Worm (Caenorhabditis elegans) whole organism, L4 larva: ENCODE results near the gene sel-7.

Experiments
- F26F4.8 ChIP-seq: fragments of 200-800 bp; sonication (Bioruptor generic); conservative IDR thresholded peaks from 2 replicates; pipeline ENCODE4 v1.3.6; 2022; ENCODE audit warnings: missing genetic modification characterization, missing compliant biosample characterization
- F49E8.2 ChIP-seq: sonication (generic microtip); optimal IDR thresholded peaks from 2 replicates; lab custom pipeline; 2016; ENCODE audit warnings: missing compliant biosample characterization, mild to moderate bottlenecking, missing genetic modification characterization, borderline replicate concordance
- R02D3.7 ChIP-seq: fragments of 150-350 bp; sonication (generic microtip); optimal IDR thresholded peaks from 3 replicates; lab custom pipeline; 2014; ENCODE audit warnings: missing biosample characterization, missing genetic modification characterization
- Y105C5A.15 ChIP-seq: fragments of 200-800 bp; sonication (Bioruptor generic); IDR thresholded peaks from 2 replicates; pipeline ENCODE4 v1.3.6; 2022; ENCODE audit warnings: missing genetic modification characterization, missing compliant biosample characterization
- Y75B8A.6 ChIP-seq: fragments of 200-800 bp; sonication (Bioruptor generic); IDR thresholded peaks from 2 replicates; pipeline ENCODE4 v1.3.6; 2022; ENCODE audit warnings: missing genetic modification reagents, missing genetic modification characterization, missing compliant biosample characterization
- ZK337.2 ChIP-seq: fragments of 200-800 bp; sonication (Bioruptor generic); IDR thresholded peaks from 2 replicates; pipeline ENCODE4 v1.3.6; 2022; ENCODE audit warnings: missing genetic modification reagents, missing genetic modification characterization, missing compliant biosample characterization
- aha-1 ChIP-seq: fragments of 150-350 bp; peaks from one replicate; lab custom pipeline; 2014; ENCODE audit warnings: missing biosample characterization, missing genetic modification characterization
- aly-2 ChIP-seq: sonication (generic microtip); optimal IDR thresholded peaks from 2 replicates; lab custom pipeline; 2018; ENCODE audit warnings: missing biosample characterization, missing genetic modification characterization
- arid-1 ChIP-seq: fragments of 200-800 bp; sonication (Bioruptor generic); conservative IDR thresholded peaks from 2 replicates; pipeline ENCODE4 v1.3.6; 2022; ENCODE audit warnings: missing genetic modification reagents, missing genetic modification characterization, missing compliant biosample characterization
- ceh-44 ChIP-seq: fragments of 200-800 bp; sonication (Bioruptor generic); IDR thresholded peaks from 2 replicates; pipeline ENCODE4 v1.3.6; 2022; ENCODE audit warnings: missing genetic modification reagents, missing genetic modification characterization, missing compliant biosample characterization
- ceh-82 ChIP-seq: sonication (generic microtip); optimal IDR thresholded peaks from 2 replicates; lab custom pipeline; 2017; ENCODE audit warnings: missing biosample characterization, missing genetic modification characterization
- cey-2 ChIP-seq: sonication (generic microtip); optimal IDR thresholded peaks from 3 replicates; lab custom pipeline; 2017; ENCODE audit warnings: missing genetic modification characterization, mild to moderate bottlenecking, missing compliant biosample characterization, antibody characterized with exemption, borderline replicate concordance; ENCODE audit not compliant: insufficient read depth
- ctbp-1 ChIP-seq: fragments of 200-800 bp; sonication (Bioruptor generic); IDR thresholded peaks from 2 replicates; pipeline ENCODE4 v1.3.6; 2022; ENCODE audit warnings: missing genetic modification reagents, missing genetic modification characterization, missing compliant biosample characterization
- dmd-6 ChIP-seq: fragments of 200-800 bp; sonication (Bioruptor generic); IDR thresholded peaks from 2 replicates; pipeline ENCODE4 v1.3.6; 2022; ENCODE audit warnings: missing genetic modification reagents, missing genetic modification characterization, missing compliant biosample characterization
- dmd-8 ChIP-seq: fragments of 200-800 bp; sonication (Bioruptor generic); IDR thresholded peaks from 2 replicates; pipeline ENCODE4 v1.3.6; 2022; ENCODE audit warnings: missing genetic modification characterization, missing compliant biosample characterization
- dve-1 ChIP-seq: sonication (generic microtip); optimal IDR thresholded peaks from 2 replicates; lab custom pipeline; 2017; ENCODE audit warnings: antibody characterized with exemption, mild to moderate bottlenecking, missing genetic modification characterization, missing compliant biosample characterization; ENCODE audit not compliant: insufficient read depth
- egl-27 ChIP-seq: sonication (generic microtip); optimal IDR thresholded peaks from 3 replicates; lab custom pipeline; 2017; ENCODE audit warnings: missing biosample characterization, missing genetic modification reagents, missing genetic modification characterization
- gei-8 ChIP-seq: fragments of 200-800 bp; sonication (Bioruptor generic); optimal IDR thresholded peaks from 2 replicates; lab custom pipeline; 2018; ENCODE audit warnings: mild to moderate bottlenecking, missing genetic modification characterization, missing compliant biosample characterization
- hlh-11 ChIP-seq: fragments of 200-800 bp; sonication (Bioruptor generic); optimal IDR thresholded peaks from 2 replicates; lab custom pipeline; 2018; ENCODE audit warnings: mild to moderate bottlenecking, missing genetic modification characterization, missing compliant biosample characterization
- hlh-30 ChIP-seq: sonication (generic microtip); optimal IDR thresholded peaks from 2 replicates; lab custom pipeline; 2017; ENCODE audit warnings: antibody characterized with exemption, mild to moderate bottlenecking, missing genetic modification characterization, missing compliant biosample characterization; ENCODE audit not compliant: insufficient read depth
- jun-1 ChIP-seq: fragments of 150-350 bp; optimal IDR thresholded peaks from 2 replicates; lab custom pipeline; 2014; ENCODE audit warnings: missing biosample characterization, missing genetic modification reagents, missing genetic modification characterization
- lin-39 ChIP-seq: fragments of 150-350 bp; optimal IDR thresholded peaks from 2 replicates; lab custom pipeline; 2014; ENCODE audit warnings: missing biosample characterization, missing genetic modification reagents, missing genetic modification characterization
- madf-5 ChIP-seq, 2 experiments: fragments of 200-800 bp; sonication (Bioruptor generic); IDR thresholded peaks; 2 replicates each; pipeline ENCODE4 v1.3.6; 2022; ENCODE audit warnings: missing compliant biosample characterization in 2 of 2, missing genetic modification characterization in 2 of 2
- mep-1 ChIP-seq: fragments of 150-350 bp; sonication (generic microtip); optimal IDR thresholded peaks from 3 replicates; lab custom pipeline; 2014; ENCODE audit warnings: missing biosample characterization, missing genetic modification characterization
- mxl-2 ChIP-seq: fragments of 200-800 bp; sonication (Bioruptor generic); conservative IDR thresholded peaks from 2 replicates; pipeline ENCODE4 v1.3.6; 2022; ENCODE audit warnings: missing genetic modification reagents, missing genetic modification characterization, missing compliant biosample characterization
- nhr-41 ChIP-seq: fragments of 200-800 bp; sonication (Bioruptor generic); IDR thresholded peaks from 2 replicates; pipeline ENCODE4 v1.3.6; 2022; ENCODE audit warnings: missing genetic modification reagents, missing genetic modification characterization, missing compliant biosample characterization
- nhr-42 ChIP-seq: fragments of 200-800 bp; sonication (Bioruptor generic); IDR thresholded peaks from 2 replicates; pipeline ENCODE4 v1.3.6; 2022; ENCODE audit warnings: missing genetic modification characterization, missing compliant biosample characterization
- nhr-48 ChIP-seq: sonication (generic microtip); optimal IDR thresholded peaks from 2 replicates; lab custom pipeline; 2016; ENCODE audit warnings: mild to moderate bottlenecking, missing genetic modification characterization, missing compliant biosample characterization
- nhr-6 ChIP-seq: fragments of 150-350 bp; optimal IDR thresholded peaks from 2 replicates; lab custom pipeline; 2014; ENCODE audit warnings: missing biosample characterization, missing genetic modification characterization
- nhr-77 ChIP-seq: fragments of 150-350 bp; optimal IDR thresholded peaks from 2 replicates; lab custom pipeline; 2014; ENCODE audit warnings: missing biosample characterization, missing genetic modification characterization
- pha-4 ChIP-seq, 2 experiments: fragments of 150-350 bp in 1 of 2; fragments of 200-800 bp in 1 of 2; sonication (Bioruptor generic) in 1 of 2; IDR thresholded peaks in 1 of 2; optimal IDR thresholded peaks in 1 of 2; 2 replicates each; pipeline versions ENCODE4 v1.3.6 to Lab custom; 2014 to 2022; ENCODE audit warnings: missing genetic modification characterization in 2 of 2, missing genetic modification reagents in 2 of 2, missing biosample characterization in 1 of 2, missing compliant biosample characterization in 1 of 2
- spr-1 ChIP-seq: sonication (generic microtip); optimal IDR thresholded peaks from 2 replicates; lab custom pipeline; 2016; ENCODE audit warnings: mild to moderate bottlenecking, missing genetic modification characterization, missing compliant biosample characterization
- tag-97 ChIP-seq: fragments of 200-800 bp; sonication (Bioruptor generic); IDR thresholded peaks from 2 replicates; pipeline ENCODE4 v1.3.6; 2022; ENCODE audit warnings: missing genetic modification characterization, missing compliant biosample characterization
- tra-1 ChIP-seq: fragments of 200-800 bp; sonication (Bioruptor generic); IDR thresholded peaks from 2 replicates; pipeline ENCODE4 v1.3.6; 2022; ENCODE audit warnings: missing genetic modification reagents, missing genetic modification characterization, missing compliant biosample characterization

Gene sel-7

ce11 chrX:14340381-14340780 is at the start of gene sel-7:
sel-7 (minus strand) TSS chrX:14340481.
- TF ChIP-seq ctbp-1 (GFP tag; lab: Robert Waterston, UW) (no peak), egl-27 (no peak), ceh-82 (tag; lab: Kevin White, UChicago) (no peak), F49E8.2 (tag; lab: Kevin White, UChicago) (no peak), gei-8 (GFP tag; lab: Kevin White, UChicago) (no peak), mxl-2 (GFP tag; lab: Robert Waterston, UW) (no peak), mep-1 (no peak), lin-39 (tag; lab: Kevin White, UChicago) (no peak), F26F4.8 (GFP tag; lab: Robert Waterston, UW) (no peak), hlh-11 (tag; lab: Kevin White, UChicago) (no peak), hlh-30 (no peak), nhr-48 (no peak), tra-1 (GFP tag; lab: Robert Waterston, UW) (no peak), nhr-6 (tag; lab: Kevin White, UChicago) (no peak)

- 0 out of 2 replicates have a peak, but pooled peaks have one; percentile 57 for TF ChIP-seq F26F4.8 (GFP tag; lab: Robert Waterston, UW)
These were observed 47.5 kb upstream of the sel-7 start for ce11 chrX:14387752-14388151.

- TF ChIP-seq Y75B8A.6 (GFP tag; lab: Robert Waterston, UW) = 0 out of 2 replicates have a peak, but pooled peaks have one; percentile 17
- TF ChIP-seq Y105C5A.15 (GFP tag; lab: Robert Waterston, UW) = peak; percentile 49; the same call in 1 of the 2 replicates
- 0 out of 2 replicates have a peak, but pooled peaks have one; percentile 55 for TF ChIP-seq mxl-2 (GFP tag; lab: Robert Waterston, UW)
- TF ChIP-seq dmd-8 (GFP tag; lab: Robert Waterston, UW) = peak; percentile 63; the same call in 1 of the 2 replicates
- TF ChIP-seq madf-5 (GFP tag; IDR thresholded peaks at IDR 0.05; lab: Robert Waterston, UW) = peak in 1 of 2 experiments; percentile 83; a peak in 1 of 4 replicates
These were observed 46.4 kb upstream of the sel-7 start for ce11 chrX:14386670-14387069.

- TF ChIP-seq tag-97 (GFP tag; lab: Robert Waterston, UW) (no peak), cey-2 (tag; lab: Kevin White, UChicago) (no peak), R02D3.7 (tag; lab: Kevin White, UChicago) (no peak), arid-1 (GFP tag; lab: Robert Waterston, UW) (no peak)
These were observed 42.7 kb upstream of the sel-7 start, which contains the start of gene Y60A9.3 for ce11 chrX:14382951-14383350. Y60A9.3 (plus strand) TSS chrX:14383251.

ce11 chrX:14377169-14377568 is 36.9 kb upstream of the sel-7 start, which contains the start of gene Y60A9A.1:
Y60A9A.1 (minus strand) TSS chrX:14377269.
- TF ChIP-seq pha-4 (GFP tag; IDR thresholded peaks at IDR 0.05; lab: Robert Waterston, UW) = no peak
- TF ChIP-seq pha-4 (tag; optimal IDR thresholded peaks at IDR 0.05; lab: Kevin White, UChicago) = no peak
- no peak for TF ChIP-seq mxl-2 (GFP tag; lab: Robert Waterston, UW)
- no peak for TF ChIP-seq nhr-41 (GFP tag; lab: Robert Waterston, UW)
- no peak for TF ChIP-seq dmd-6 (GFP tag; lab: Robert Waterston, UW)
- no peak for TF ChIP-seq ceh-44 (GFP tag; lab: Robert Waterston, UW)
- TF ChIP-seq spr-1 = no peak
- TF ChIP-seq ZK337.2 = no peak
- TF ChIP-seq aly-2 (tag; lab: Kevin White, UChicago) = no peak
- TF ChIP-seq tra-1 (GFP tag; lab: Robert Waterston, UW) = no peak

- TF ChIP-seq nhr-41 (GFP tag; lab: Robert Waterston, UW) (no peak), dve-1 (tag; lab: Kevin White, UChicago) (no peak), nhr-77 (tag; lab: Kevin White, UChicago) (no peak), jun-1 (no peak), aha-1 (peak; percentile 23), nhr-42 (no peak), dmd-6 (GFP tag; lab: Robert Waterston, UW) (no peak)
- TF ChIP-seq, all 104 proteins: peak for 1
These were observed 30.0 kb upstream of the sel-7 start, which contains the start of gene irk-3 for ce11 chrX:14370314-14370713. irk-3 (minus strand) TSS chrX:14370414.
